Fruit fly (Drosophila melanogaster): Measurements from ENCODE around the gene cutlet.
A peak's percentile ranks its signal among the peaks of the same experiment; 100 is the strongest.

cutlet gene

dm6 chr2L:3712949-3713416 is 1.4 kb upstream of the cutlet start, which contains the start of the genes CG31955 and CG2818 (continued):
- no peak for TF ChIP-seq Optix (GFP tag; IDR thresholded peaks at IDR 0.05)
- no peak for TF ChIP-seq CG7839 (tag; optimal IDR thresholded peaks at IDR 0.05)
- no peak for TF ChIP-seq bcd (GFP tag; optimal IDR thresholded peaks at IDR 0.05)
- TF ChIP-seq jing (GFP tag; optimal IDR thresholded peaks at IDR 0.05) = no peak
- no peak for TF ChIP-seq CG10959 (GFP tag; IDR thresholded peaks at IDR 0.05)
- no peak for TF ChIP-seq Xrp1 (GFP tag; IDR thresholded peaks at IDR 0.05)
- no peak for TF ChIP-seq kah (GFP tag; optimal IDR thresholded peaks at IDR 0.05)
- TF ChIP-seq lmd (GFP tag; IDR thresholded peaks at IDR 0.05) = no peak
- TF ChIP-seq sr (GFP tag; IDR thresholded peaks at IDR 0.05) = no peak
- no peak for TF ChIP-seq ro (GFP tag; IDR thresholded peaks at IDR 0.05)
- TF ChIP-seq Bteb2 (GFP tag; optimal IDR thresholded peaks at IDR 0.05) = no peak
- no peak for TF ChIP-seq prd (optimal IDR thresholded peaks at IDR 0.05)
- TF ChIP-seq prd (GFP tag; IDR thresholded peaks at IDR 0.05) = no peak; the same call in 2 of the 3 replicates
- no peak for TF ChIP-seq Sry-β (GFP tag; optimal IDR thresholded peaks at IDR 0.05)
- no peak for TF ChIP-seq CG17802 (tag; optimal IDR thresholded peaks at IDR 0.05)
- no peak for TF ChIP-seq so (GFP tag; IDR thresholded peaks at IDR 0.05)
- no peak for TF ChIP-seq CHES-1-like (GFP tag; optimal IDR thresholded peaks at IDR 0.05)
- TF ChIP-seq CG7745 (tag; optimal IDR thresholded peaks at IDR 0.05) = no peak
- peak; percentile 51 for TF ChIP-seq CG3847 (GFP tag; IDR thresholded peaks at IDR 0.05)
- peak; percentile 36 for TF ChIP-seq tx (GFP tag; optimal IDR thresholded peaks at IDR 0.05)
- no peak for TF ChIP-seq repo (GFP tag; optimal IDR thresholded peaks at IDR 0.05)
- TF ChIP-seq CG17328 (GFP tag; IDR thresholded peaks at IDR 0.05) = no peak
- TF ChIP-seq fru (optimal IDR thresholded peaks at IDR 0.05) = no peak
- TF ChIP-seq sna (GFP tag; IDR thresholded peaks at IDR 0.05; ENCODE audit: partially characterized antibody) = peak; percentile 85
- peak; percentile 28 for TF ChIP-seq trem (tag; optimal IDR thresholded peaks at IDR 0.05)
- peak; percentile 70 for TF ChIP-seq stwl (tag; optimal IDR thresholded peaks at IDR 0.05)
- TF ChIP-seq wdn (GFP tag; IDR thresholded peaks at IDR 0.05) = no peak
- TF ChIP-seq CG18262 (tag; optimal IDR thresholded peaks at IDR 0.05) = no peak
- peak; percentile 71 for TF ChIP-seq pzg (GFP tag; optimal IDR thresholded peaks at IDR 0.05)
- no peak for TF ChIP-seq z (GFP tag; IDR thresholded peaks at IDR 0.05)
- peak; percentile 58 for TF ChIP-seq CG3995 (GFP tag; optimal IDR thresholded peaks at IDR 0.05)
- peak in 1 of 2 experiments; percentile 14 for TF ChIP-seq dpn (GFP tag; optimal IDR thresholded peaks at IDR 0.05)
- TF ChIP-seq Myb (GFP tag; optimal IDR thresholded peaks at IDR 0.05) = peak; percentile 55
- peak; percentile 23 for TF ChIP-seq B-H2 (GFP tag; optimal IDR thresholded peaks at IDR 0.05)
- TF ChIP-seq nmo (GFP tag; optimal IDR thresholded peaks at IDR 0.05) = peak; percentile 32
- TF ChIP-seq Nf-YA (GFP tag; IDR thresholded peaks at IDR 0.05) = no peak
- TF ChIP-seq Bgb (GFP tag; IDR thresholded peaks at IDR 0.05; ENCODE audit: partially characterized antibody) = peak; percentile 61; the same call in 1 of the 2 replicates
- TF ChIP-seq CG4854 (GFP tag; optimal IDR thresholded peaks at IDR 0.05) = peak; percentile 82
- no peak for TF ChIP-seq CG13123 (GFP tag; optimal IDR thresholded peaks at IDR 0.05)
- no peak for TF ChIP-seq CG8290 (GFP tag; optimal IDR thresholded peaks at IDR 0.05)
- TF ChIP-seq CG8290 (tag; optimal IDR thresholded peaks at IDR 0.05) = peak in 1 of 2 experiments; percentile 59
- no peak for TF ChIP-seq CG12942 (GFP tag; optimal IDR thresholded peaks at IDR 0.05)
- TF ChIP-seq HLH54F (GFP tag; optimal IDR thresholded peaks at IDR 0.05) = peak; percentile 35
- no peak for TF ChIP-seq grn (GFP tag; optimal IDR thresholded peaks at IDR 0.05)
- no peak for TF ChIP-seq Abd-B (GFP tag; optimal IDR thresholded peaks at IDR 0.05)
- TF ChIP-seq CG18011 (GFP tag; optimal IDR thresholded peaks at IDR 0.05) = peak; percentile 88
- peak; percentile 51 for TF ChIP-seq CG1603 (tag; optimal IDR thresholded peaks at IDR 0.05)
- TF ChIP-seq CG17385 (GFP tag; optimal IDR thresholded peaks at IDR 0.05) = no peak
- no peak for TF ChIP-seq scrt (GFP tag; optimal IDR thresholded peaks at IDR 0.05)
- TF ChIP-seq tll (GFP tag; optimal IDR thresholded peaks at IDR 0.05) = no peak
- no peak for TF ChIP-seq CG10431 (GFP tag; optimal IDR thresholded peaks at IDR 0.05)
- TF ChIP-seq unpg (GFP tag; optimal IDR thresholded peaks at IDR 0.05) = no peak

Measured in whole organism, embryonic.